Fruit fly (Drosophila melanogaster) whole organism, adult: ENCODE data around the gene eIF2Bbeta.

Experiments used
- CG11617 ChIP-seq: fragments of 200-800 bp; sonication (Bioruptor generic); optimal IDR thresholded peaks from 2 replicates; lab custom pipeline; 2017; ENCODE audit warnings: mild to moderate bottlenecking, missing biosample characterization, missing genetic modification reagents, missing genetic modification characterization
- CG12768 ChIP-seq: fragments of 200-800 bp; sonication (Bioruptor generic); optimal IDR thresholded peaks from 2 replicates; lab custom pipeline; 2017; ENCODE audit warnings: missing biosample characterization, missing genetic modification characterization, mild to moderate bottlenecking, moderate library complexity, missing genetic modification reagents
- Mnt ChIP-seq: fragments of 200-800 bp; sonication (Bioruptor generic); optimal IDR thresholded peaks from 2 replicates; lab custom pipeline; 2016; ENCODE audit warnings: missing biosample characterization, mild to moderate bottlenecking, missing genetic modification characterization

DNA sequence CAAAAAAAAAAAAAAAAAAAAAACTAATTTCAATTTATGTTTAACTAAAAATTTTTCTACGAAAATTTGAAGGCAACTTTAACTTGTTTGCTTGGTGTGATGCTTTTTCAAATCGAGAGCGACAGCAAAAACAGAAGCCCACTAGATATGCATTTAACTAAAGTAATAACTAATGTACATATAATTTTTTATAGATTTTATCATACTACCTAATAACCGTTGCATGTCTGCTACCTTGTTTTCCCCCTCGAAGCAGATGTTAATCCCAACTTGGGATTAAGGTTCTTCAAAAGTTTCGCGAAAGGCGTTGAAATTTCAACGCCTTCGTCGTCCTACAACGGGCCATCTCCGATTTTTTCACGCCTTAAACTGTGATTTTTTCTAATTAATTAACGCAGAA, 21.5 kb upstream of the eIF2Bbeta start, which contains the start of gene CG2652:
- TF ChIP-seq CG12768 (GFP tag; lab: Kevin White, UChicago) (no peak), CG11617 (no peak), Mnt (no peak)
